Worm (Caenorhabditis elegans) whole organism, early embryonic: Measurements from ENCODE around the gene ent-3.

Experiments
- B0310.2 ChIP-seq: sonication (generic microtip); optimal IDR thresholded peaks from 2 replicates; lab custom pipeline; 2016; ENCODE audit warnings: mild to moderate bottlenecking, missing genetic modification characterization, missing compliant biosample characterization
- F13C5.2 ChIP-seq: sonication (generic microtip); optimal IDR thresholded peaks from 2 replicates; lab custom pipeline; 2017; ENCODE audit warnings: mild to moderate bottlenecking, missing genetic modification characterization, inconsistent platforms, missing compliant biosample characterization
- aly-1 ChIP-seq: sonication (generic microtip); optimal IDR thresholded peaks from 2 replicates; lab custom pipeline; 2016; ENCODE audit warnings: missing genetic modification characterization, missing compliant biosample characterization
- ama-1 ChIP-seq: fragments of 150-350 bp; optimal IDR thresholded peaks from 2 replicates; lab custom pipeline; 2014
- ceh-13 ChIP-seq: fragments of 200-800 bp; sonication (Bioruptor generic); optimal IDR thresholded peaks from 2 replicates; lab custom pipeline; 2018; ENCODE audit warnings: mild to moderate bottlenecking, missing genetic modification characterization, missing compliant biosample characterization
- ceh-36 ChIP-seq: sonication (generic microtip); optimal IDR thresholded peaks from 2 replicates; lab custom pipeline; 2016; ENCODE audit warnings: missing genetic modification characterization, inconsistent platforms, missing compliant biosample characterization
- ets-7 ChIP-seq: sonication (generic microtip); optimal IDR thresholded peaks from 2 replicates; lab custom pipeline; 2016; ENCODE audit warnings: missing genotype, missing genetic modification characterization, missing compliant biosample characterization
- flt-1 ChIP-seq: fragments of 200-800 bp; sonication (Bioruptor generic); IDR thresholded peaks from 2 replicates; pipeline ENCODE4 v1.3.6; 2022; ENCODE audit warnings: missing genetic modification characterization, missing compliant biosample characterization
- hmbx-1 ChIP-seq: sonication (generic microtip); optimal IDR thresholded peaks from 2 replicates; lab custom pipeline; 2016; ENCODE audit warnings: mild to moderate bottlenecking, missing genetic modification characterization, missing compliant biosample characterization
- hmg-4 ChIP-seq: fragments of 200-800 bp; sonication (Bioruptor generic); optimal IDR thresholded peaks from 2 replicates; lab custom pipeline; 2018; ENCODE audit warnings: mild to moderate bottlenecking, missing genetic modification characterization, missing compliant biosample characterization
- hnd-1 ChIP-seq: sonication (generic microtip); optimal IDR thresholded peaks from 2 replicates; lab custom pipeline; 2016; ENCODE audit warnings: missing genetic modification characterization, missing compliant biosample characterization
- pes-1 ChIP-seq: fragments of 200-800 bp; sonication (Bioruptor generic); IDR thresholded peaks from 2 replicates; pipeline ENCODE4 v1.3.6; 2022; ENCODE audit warnings: missing genetic modification reagents, missing genetic modification characterization, missing compliant biosample characterization
- scrt-1 ChIP-seq: fragments of 200-800 bp; sonication (Bioruptor generic); IDR thresholded peaks from 2 replicates; pipeline ENCODE4 v1.3.6; 2022; ENCODE audit warnings: missing genetic modification characterization, missing compliant biosample characterization
- sea-1 ChIP-seq: fragments of 200-800 bp; sonication (Bioruptor generic); conservative IDR thresholded peaks from 2 replicates; pipeline ENCODE4 v1.3.6; 2022; ENCODE audit warnings: missing genetic modification characterization, missing compliant biosample characterization
- tbx-11 ChIP-seq: fragments of 200-800 bp; sonication (Bioruptor generic); IDR thresholded peaks from 2 replicates; pipeline ENCODE4 v1.3.6; 2022; ENCODE audit warnings: missing genetic modification characterization, missing compliant biosample characterization
- tbx-37 ChIP-seq: fragments of 200-800 bp; sonication (Bioruptor generic); conservative IDR thresholded peaks from 2 replicates; pipeline ENCODE4 v1.3.6; 2022; ENCODE audit warnings: missing genetic modification reagents, missing genetic modification characterization, missing compliant biosample characterization
- tra-4 ChIP-seq: sonication (generic microtip); optimal IDR thresholded peaks from 2 replicates; lab custom pipeline; 2017; ENCODE audit warnings: missing genetic modification characterization, missing compliant biosample characterization

The ent-3 gene

DNA sequence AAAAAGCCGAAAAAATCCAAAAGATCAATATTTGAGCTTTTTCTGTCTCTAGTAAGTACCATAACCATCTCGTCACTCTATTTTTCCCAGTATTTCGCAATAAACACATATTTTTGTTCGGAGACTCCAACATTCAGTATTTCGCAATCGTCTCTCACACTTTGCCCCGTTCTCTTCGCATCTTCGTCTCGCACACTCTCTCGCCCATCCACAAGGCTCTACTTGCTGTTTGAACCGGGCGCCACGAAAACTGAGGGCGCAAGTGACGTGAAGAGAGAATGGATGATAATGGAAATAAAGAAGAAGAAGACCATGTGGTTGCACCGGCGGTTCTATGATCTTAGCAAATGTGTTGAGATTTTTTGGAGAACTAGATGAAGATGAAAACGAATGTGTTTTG lies 35.8 kb downstream of the ent-3 start:
- TF ChIP-seq ceh-36 (no peak), flt-1 (GFP tag; lab: Robert Waterston, UW) (no peak), F13C5.2 (tag; lab: Kevin White, UChicago) (no peak), ama-1 (lab: Kevin White, UChicago) (no peak), hmg-4 (GFP tag; lab: Kevin White, UChicago) (no peak), scrt-1 (no peak), pes-1 (GFP tag; lab: Robert Waterston, UW) (no peak), aly-1 (no peak), sea-1 (GFP tag; lab: Robert Waterston, UW) (no peak), ets-7 (tag; lab: Kevin White, UChicago) (no peak), tra-4 (no peak), tbx-37 (GFP tag; lab: Robert Waterston, UW) (no peak), ceh-13 (GFP tag; lab: Kevin White, UChicago) (no peak), B0310.2 (no peak), hmbx-1 (tag; lab: Kevin White, UChicago) (no peak), hnd-1 (tag; lab: Kevin White, UChicago) (no peak)

DNA sequence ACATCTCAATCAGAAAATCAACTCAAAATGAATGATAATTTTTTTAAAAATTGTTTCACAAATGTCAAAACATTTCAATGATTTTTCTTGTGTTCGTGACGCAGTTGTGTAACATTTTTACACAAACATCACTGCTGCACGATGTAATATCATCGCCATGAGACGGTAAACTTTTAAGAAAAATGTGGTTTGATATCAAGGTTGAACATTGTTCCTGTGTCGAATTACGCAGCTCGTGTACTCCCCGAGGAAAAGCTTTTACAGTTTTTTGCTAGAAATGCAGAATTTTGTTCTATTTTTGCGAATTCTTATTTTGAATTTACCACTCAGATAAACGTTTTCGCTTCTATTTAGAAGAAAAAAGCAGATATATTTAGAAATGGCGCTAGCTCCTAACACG lies 38.2 kb downstream of the ent-3 start:
- TF ChIP-seq ceh-13 (GFP tag; lab: Kevin White, UChicago) (no peak), aly-1 (no peak), F13C5.2 (tag; lab: Kevin White, UChicago) (no peak), B0310.2 (no peak), tbx-37 (GFP tag; lab: Robert Waterston, UW) (no peak), pes-1 (GFP tag; lab: Robert Waterston, UW) (no peak), hmbx-1 (tag; lab: Kevin White, UChicago) (no peak), ama-1 (lab: Kevin White, UChicago) (no peak), hnd-1 (tag; lab: Kevin White, UChicago) (no peak), sea-1 (GFP tag; lab: Robert Waterston, UW) (no peak), tbx-11 (GFP tag; lab: Robert Waterston, UW) (no peak), tra-4 (no peak), ets-7 (tag; lab: Kevin White, UChicago) (no peak), hmg-4 (GFP tag; lab: Kevin White, UChicago) (no peak), flt-1 (GFP tag; lab: Robert Waterston, UW) (no peak), ceh-36 (no peak), scrt-1 (no peak)

DNA sequence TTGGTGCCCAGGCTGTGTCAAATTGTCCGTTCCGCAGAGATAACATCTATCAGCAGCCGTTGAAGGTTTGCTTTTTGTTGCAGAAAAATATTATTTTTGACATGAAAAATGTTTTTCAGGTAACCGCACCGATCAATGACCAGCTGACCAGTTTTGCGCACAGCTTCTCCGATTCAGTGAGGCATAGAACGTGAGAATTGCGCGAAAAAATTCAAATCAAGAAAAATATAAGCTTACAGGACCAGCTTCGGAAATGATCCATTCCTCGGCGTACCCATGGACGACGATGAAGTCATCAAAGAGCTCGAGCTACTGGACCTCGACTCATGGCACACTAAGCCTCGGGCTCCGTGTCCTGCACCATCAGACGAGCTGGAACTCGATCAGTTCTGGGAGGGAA lies 41.3 kb downstream of the ent-3 start:
- TF ChIP-seq hmbx-1 (tag; lab: Kevin White, UChicago) (no peak), ets-7 (tag; lab: Kevin White, UChicago) (no peak), pes-1 (GFP tag; lab: Robert Waterston, UW) (no peak), hmg-4 (GFP tag; lab: Kevin White, UChicago) (no peak), ceh-36 (no peak), scrt-1 (no peak), sea-1 (GFP tag; lab: Robert Waterston, UW) (no peak), F13C5.2 (tag; lab: Kevin White, UChicago) (no peak), flt-1 (GFP tag; lab: Robert Waterston, UW) (no peak), B0310.2 (no peak), tbx-37 (GFP tag; lab: Robert Waterston, UW) (no peak), ceh-13 (GFP tag; lab: Kevin White, UChicago) (no peak), ama-1 (lab: Kevin White, UChicago) (no peak), tbx-11 (GFP tag; lab: Robert Waterston, UW) (no peak), hnd-1 (tag; lab: Kevin White, UChicago) (no peak), aly-1 (no peak), tra-4 (no peak)

DNA sequence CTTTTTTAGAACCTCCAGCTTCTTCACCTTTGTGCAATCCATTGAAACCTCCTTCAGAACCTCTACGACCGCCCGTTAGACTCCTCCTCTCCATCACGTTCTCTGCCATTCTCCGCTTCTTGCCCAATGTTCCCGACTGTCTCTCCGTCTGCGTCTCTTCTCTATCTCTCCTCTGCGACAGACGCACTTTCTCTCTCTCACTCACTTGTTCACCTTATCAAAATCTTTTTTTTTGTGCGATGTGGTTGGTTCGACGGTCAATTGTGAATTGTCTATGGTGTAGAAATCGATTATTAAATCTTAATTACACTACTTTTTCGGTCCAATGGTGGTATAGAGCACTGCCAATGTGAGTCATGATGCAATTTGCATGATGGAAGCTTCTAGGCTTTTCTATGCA lies 42.4 kb downstream of the ent-3 start, which contains the start of gene atfs-1:
TSS of gene atfs-1 (plus strand) at position 213 of the 400 bp plus-strand sequence.
- TF ChIP-seq tra-4 (no peak), pes-1 (GFP tag; lab: Robert Waterston, UW) (no peak)

DNA sequence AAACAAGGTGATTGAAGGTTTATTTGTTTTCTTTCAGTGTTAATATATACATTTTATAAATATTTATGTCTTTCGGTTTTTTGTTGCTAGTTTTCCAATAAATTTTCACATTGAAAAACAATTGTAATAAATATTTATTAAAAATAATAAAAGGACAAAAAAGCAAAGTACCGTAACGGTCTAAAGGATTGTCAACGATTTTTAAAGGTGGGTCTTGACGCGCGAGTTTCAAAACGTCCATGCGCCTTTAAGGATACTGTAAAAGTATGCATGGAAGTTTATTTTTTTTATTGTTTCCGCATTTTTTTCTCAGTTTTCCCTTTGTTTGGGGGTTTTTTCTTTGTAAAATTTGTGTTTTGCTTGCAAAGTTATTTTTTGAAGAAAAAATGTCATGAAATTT lies 43.0 kb downstream of the ent-3 start:
- TF ChIP-seq ceh-36 (no peak), tra-4 (no peak), pes-1 (GFP tag; lab: Robert Waterston, UW) (no peak), scrt-1 (no peak), hmg-4 (GFP tag; lab: Kevin White, UChicago) (no peak), hnd-1 (tag; lab: Kevin White, UChicago) (no peak), aly-1 (no peak), ama-1 (lab: Kevin White, UChicago) (no peak), F13C5.2 (tag; lab: Kevin White, UChicago) (no peak), tbx-37 (GFP tag; lab: Robert Waterston, UW) (no peak), hmbx-1 (tag; lab: Kevin White, UChicago) (no peak), sea-1 (GFP tag; lab: Robert Waterston, UW) (no peak), B0310.2 (no peak), ets-7 (tag; lab: Kevin White, UChicago) (no peak)

DNA sequence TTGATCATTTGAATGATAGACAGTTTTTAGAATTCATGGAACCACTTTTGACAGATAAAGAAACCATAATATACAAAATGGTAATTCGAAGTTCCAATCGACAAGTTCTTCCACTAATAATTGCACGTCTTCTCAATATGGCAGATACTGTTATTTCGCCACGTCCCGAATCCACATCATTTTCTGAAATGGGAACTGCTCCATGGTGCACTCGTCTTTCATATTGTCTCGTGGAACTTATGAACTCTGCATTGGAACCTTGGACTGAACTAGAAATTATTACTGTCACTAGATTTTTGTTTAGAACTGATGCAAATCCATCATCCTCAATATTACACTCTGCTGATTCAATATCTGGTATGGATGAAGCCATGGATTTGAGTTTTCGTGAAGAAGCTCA lies 48.7 kb downstream of the ent-3 start:
- TF ChIP-seq tbx-11 (GFP tag; lab: Robert Waterston, UW): no peak

DNA sequence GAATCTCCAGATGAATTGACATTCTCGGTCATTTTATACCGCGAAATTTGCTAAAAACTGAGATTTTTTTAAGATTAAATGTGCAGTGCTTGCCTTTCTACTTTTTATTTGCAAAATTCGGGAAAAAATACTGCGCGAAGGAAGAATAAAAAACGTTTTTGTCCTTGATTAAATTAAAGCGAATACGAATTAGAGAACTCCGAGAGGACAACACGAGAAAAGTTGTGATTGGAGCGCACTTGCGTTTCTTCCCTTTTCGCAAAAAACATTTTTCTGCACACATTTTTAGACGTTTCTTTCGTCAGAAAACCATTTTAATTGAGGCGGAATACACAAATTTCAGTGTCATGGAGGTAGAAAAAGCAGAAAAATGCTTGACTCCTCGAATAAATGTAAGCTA lies 50.4 kb downstream of the ent-3 start, which contains the start of the genes trm-1 and ints-2:
TSS of gene trm-1 (minus strand) at position 175 of the 400 bp plus-strand sequence.
TSS of gene ints-2 (plus strand) at position 249 of the 400 bp plus-strand sequence.
- TF ChIP-seq F13C5.2 (tag; lab: Kevin White, UChicago) (no peak), tbx-11 (GFP tag; lab: Robert Waterston, UW) (no peak), aly-1 (no peak), scrt-1 (no peak), pes-1 (GFP tag; lab: Robert Waterston, UW) (no peak), ceh-13 (GFP tag; lab: Kevin White, UChicago) (no peak), B0310.2 (no peak), sea-1 (GFP tag; lab: Robert Waterston, UW) (no peak), hnd-1 (tag; lab: Kevin White, UChicago) (no peak), ama-1 (lab: Kevin White, UChicago) (no peak), ceh-36 (no peak), hmg-4 (GFP tag; lab: Kevin White, UChicago) (no peak), tra-4 (no peak), tbx-37 (GFP tag; lab: Robert Waterston, UW) (no peak), hmbx-1 (tag; lab: Kevin White, UChicago) (no peak), flt-1 (GFP tag; lab: Robert Waterston, UW) (no peak), ets-7 (tag; lab: Kevin White, UChicago) (no peak)
